Fruit fly (Drosophila melanogaster) whole organism, pupa: Measurements from ENCODE around the gene plum.
A peak's percentile ranks its signal among the peaks of the same experiment; 100 is the strongest.

Experiments
- CG10348 ChIP-seq: fragments of 200-800 bp; sonication (Bioruptor generic); IDR thresholded peaks from 2 replicates; pipeline ENCODE4 v1.3.6; 2022; ENCODE audit warnings: missing biosample characterization, missing genetic modification characterization
- CG12605 ChIP-seq: fragments of 200-800 bp; sonication (Bioruptor generic); IDR thresholded peaks from 2 replicates; pipeline ENCODE4 v1.3.6; 2022; ENCODE audit warnings: missing biosample characterization, missing genetic modification characterization
- CG13204 ChIP-seq: fragments of 200-800 bp; sonication (Bioruptor generic); optimal IDR thresholded peaks from 2 replicates; lab custom pipeline; 2018; ENCODE audit warnings: missing biosample characterization, mild to moderate bottlenecking, missing genetic modification characterization, moderate library complexity
- CG14655 ChIP-seq: fragments of 200-800 bp; sonication (Bioruptor generic); optimal IDR thresholded peaks from 3 replicates; lab custom pipeline; 2017; ENCODE audit warnings: mild to moderate bottlenecking, missing biosample characterization, missing genetic modification reagents, missing genetic modification characterization
- CG15710 ChIP-seq: fragments of 200-800 bp; sonication (Bioruptor generic); optimal IDR thresholded peaks from 2 replicates; lab custom pipeline; 2018; ENCODE audit warnings: missing biosample characterization, mild to moderate bottlenecking, missing genetic modification characterization, moderate library complexity
- CG17806 ChIP-seq: fragments of 200-800 bp; sonication (Bioruptor generic); optimal IDR thresholded peaks from 2 replicates; lab custom pipeline; 2018; ENCODE audit warnings: missing biosample characterization, mild to moderate bottlenecking, missing genetic modification characterization, moderate library complexity
- CG32121 ChIP-seq: fragments of 200-800 bp; sonication (Bioruptor generic); IDR thresholded peaks from 2 replicates; pipeline ENCODE4 v1.3.6; 2022; ENCODE audit warnings: missing biosample characterization, missing genetic modification characterization
- CG34367 ChIP-seq: fragments of 200-800 bp; sonication (Bioruptor generic); optimal IDR thresholded peaks from 2 replicates; lab custom pipeline; 2018; ENCODE audit warnings: missing biosample characterization, mild to moderate bottlenecking, missing genetic modification characterization
- CG4496 ChIP-seq: fragments of 200-800 bp; sonication (Bioruptor generic); IDR thresholded peaks from 3 replicates; pipeline ENCODE4 v1.3.6; 2022; ENCODE audit warnings: missing biosample characterization, missing genetic modification characterization
- CG8159 ChIP-seq: fragments of 200-800 bp; sonication (Bioruptor generic); optimal IDR thresholded peaks from 3 replicates; lab custom pipeline; 2018; ENCODE audit warnings: missing biosample characterization, mild to moderate bottlenecking, missing genetic modification characterization, moderate library complexity
- CG8301 ChIP-seq: fragments of 200-800 bp; sonication (Bioruptor generic); optimal IDR thresholded peaks from 2 replicates; lab custom pipeline; 2018; ENCODE audit warnings: missing biosample characterization, mild to moderate bottlenecking, missing genetic modification characterization
- CG9948 ChIP-seq: fragments of 200-800 bp; sonication (Bioruptor generic); optimal IDR thresholded peaks from 2 replicates; lab custom pipeline; 2018; ENCODE audit warnings: missing biosample characterization, mild to moderate bottlenecking, missing genetic modification characterization, moderate library complexity
- D1 ChIP-seq: fragments of 200-800 bp; sonication (Bioruptor generic); optimal IDR thresholded peaks from 2 replicates; lab custom pipeline; 2018; ENCODE audit warnings: missing biosample characterization, mild to moderate bottlenecking, missing genetic modification characterization, moderate library complexity
- EcR ChIP-seq: fragments of 200-800 bp; sonication (Bioruptor generic); optimal IDR thresholded peaks from 3 replicates; lab custom pipeline; 2019; ENCODE audit warnings: missing biosample characterization, missing genetic modification characterization, mild to moderate bottlenecking, moderate library complexity, missing genetic modification reagents
- Ets98B ChIP-seq: fragments of 200-800 bp; sonication (Bioruptor generic); IDR thresholded peaks from 2 replicates; pipeline ENCODE4 v1.3.6; 2022; ENCODE audit warnings: missing biosample characterization, missing genetic modification characterization
- Pif1A ChIP-seq: fragments of 200-800 bp; sonication (Bioruptor generic); optimal IDR thresholded peaks from 3 replicates; lab custom pipeline; 2016; ENCODE audit warnings: missing biosample characterization, missing genetic modification characterization
- Pif1B ChIP-seq: fragments of 200-800 bp; sonication (Bioruptor generic); optimal IDR thresholded peaks from 3 replicates; lab custom pipeline; 2016; ENCODE audit warnings: missing biosample characterization, missing genetic modification characterization
- Snoo ChIP-seq: fragments of 200-800 bp; sonication (Bioruptor generic); optimal IDR thresholded peaks from 3 replicates; lab custom pipeline; 2017; ENCODE audit warnings: missing biosample characterization, mild to moderate bottlenecking, missing genetic modification characterization, inconsistent platforms
- fd96Ca ChIP-seq: fragments of 200-800 bp; sonication (Bioruptor generic); IDR thresholded peaks from 3 replicates; pipeline ENCODE4 v1.3.6; 2022; ENCODE audit warnings: missing biosample characterization, missing genetic modification characterization
- gl ChIP-seq: fragments of 200-800 bp; sonication (Bioruptor generic); optimal IDR thresholded peaks from 2 replicates; lab custom pipeline; 2018; ENCODE audit warnings: missing biosample characterization, mild to moderate bottlenecking, missing genetic modification characterization
- rn ChIP-seq: fragments of 200-800 bp; sonication (Bioruptor generic); IDR thresholded peaks from 2 replicates; pipeline ENCODE4 v1.3.6; 2022; ENCODE audit warnings: missing biosample characterization, missing genetic modification characterization

plum gene

dm6 chr3R:26433743-26434142 is 101.3 kb downstream of the plum start:
- TF ChIP-seq rn = no peak
- no peak for TF ChIP-seq CG12605 (GFP tag; lab: Robert Waterston, UW)
- TF ChIP-seq Pif1B (GFP tag; lab: Kevin White, UChicago) = no peak
- no peak for TF ChIP-seq EcR (GFP tag; lab: Kevin White, UChicago)
- TF ChIP-seq CG4496 (GFP tag; lab: Robert Waterston, UW) = no peak

DNA sequence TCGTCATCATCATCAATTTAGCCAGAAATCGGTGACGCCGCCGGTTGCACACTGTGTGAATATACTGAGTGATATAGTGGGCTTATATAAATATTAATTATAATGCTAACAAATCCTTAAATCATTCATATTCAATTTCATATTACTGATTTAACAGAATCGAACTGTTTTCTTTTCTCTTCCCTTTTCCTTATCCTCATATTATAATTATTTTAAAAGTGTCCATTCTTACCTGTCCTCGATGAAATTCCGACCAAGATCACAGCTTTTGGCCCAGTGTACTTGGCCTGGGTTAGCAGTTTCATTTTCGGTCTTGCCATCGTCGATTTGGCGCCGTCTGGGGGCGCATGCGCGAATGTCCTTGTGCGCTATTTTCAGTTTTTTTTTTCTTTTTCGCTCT is 102.0 kb downstream of the plum start:
- TF ChIP-seq CG8159 = peak; percentile 37
- no peak for TF ChIP-seq CG12605 (GFP tag; lab: Robert Waterston, UW)
- TF ChIP-seq CG13204 (GFP tag; lab: Kevin White, UChicago) = no peak
- TF ChIP-seq CG17806 (tag; lab: Kevin White, UChicago) = peak; percentile 5
- peak; percentile 14 for TF ChIP-seq CG15710 (tag; lab: Kevin White, UChicago)
- TF ChIP-seq CG14655 (GFP tag; lab: Kevin White, UChicago) = peak; percentile 28
- TF ChIP-seq Snoo (tag; lab: Kevin White, UChicago) = no peak
- TF ChIP-seq CG8301 = peak; percentile 19
- peak; percentile 3 for TF ChIP-seq CG9948
- no peak for TF ChIP-seq Pif1B (GFP tag; lab: Kevin White, UChicago)
- no peak for TF ChIP-seq CG32121 (GFP tag; lab: Robert Waterston, UW)
- no peak for TF ChIP-seq gl (tag; lab: Kevin White, UChicago)
- no peak for TF ChIP-seq fd96Ca
- TF ChIP-seq EcR (GFP tag; lab: Kevin White, UChicago) = no peak
- TF ChIP-seq Ets98B = no peak
- TF ChIP-seq CG4496 (GFP tag; lab: Robert Waterston, UW) = no peak; the same call in 2 of the 3 replicates
- TF ChIP-seq rn = no peak
- TF ChIP-seq Pif1A (GFP tag; lab: Kevin White, UChicago) = no peak
- no peak for TF ChIP-seq D1
- no peak for TF ChIP-seq CG10348 (GFP tag; lab: Robert Waterston, UW)
- no peak for TF ChIP-seq CG34367 (tag; lab: Kevin White, UChicago)

dm6 chr3R:26432526-26432925 is 102.5 kb downstream of the plum start:
- TF ChIP-seq Pif1A (GFP tag; lab: Kevin White, UChicago) (no peak), Ets98B (no peak), CG34367 (tag; lab: Kevin White, UChicago) (no peak), D1 (no peak), CG12605 (GFP tag; lab: Robert Waterston, UW) (no peak), CG10348 (GFP tag; lab: Robert Waterston, UW) (no peak), CG13204 (GFP tag; lab: Kevin White, UChicago) (no peak), CG4496 (GFP tag; lab: Robert Waterston, UW) (no peak)

dm6 chr3R:26429619-26430018 is 105.4 kb downstream of the plum start:
- TF ChIP-seq CG4496 (GFP tag; lab: Robert Waterston, UW) (no peak), CG9948 (peak; percentile 14), CG8159 (peak; percentile 64), CG15710 (tag; lab: Kevin White, UChicago) (peak; percentile 25), CG17806 (tag; lab: Kevin White, UChicago) (peak; percentile 40), Snoo (tag; lab: Kevin White, UChicago) (peak; percentile 24), Pif1B (GFP tag; lab: Kevin White, UChicago) (no peak), Pif1A (GFP tag; lab: Kevin White, UChicago) (no peak), CG13204 (GFP tag; lab: Kevin White, UChicago) (no peak), Ets98B (no peak), CG8301 (no peak), fd96Ca (no peak), CG14655 (GFP tag; lab: Kevin White, UChicago) (peak; percentile 23), EcR (GFP tag; lab: Kevin White, UChicago) (no peak), CG34367 (tag; lab: Kevin White, UChicago) (peak; percentile 5), rn (no peak)

DNA sequence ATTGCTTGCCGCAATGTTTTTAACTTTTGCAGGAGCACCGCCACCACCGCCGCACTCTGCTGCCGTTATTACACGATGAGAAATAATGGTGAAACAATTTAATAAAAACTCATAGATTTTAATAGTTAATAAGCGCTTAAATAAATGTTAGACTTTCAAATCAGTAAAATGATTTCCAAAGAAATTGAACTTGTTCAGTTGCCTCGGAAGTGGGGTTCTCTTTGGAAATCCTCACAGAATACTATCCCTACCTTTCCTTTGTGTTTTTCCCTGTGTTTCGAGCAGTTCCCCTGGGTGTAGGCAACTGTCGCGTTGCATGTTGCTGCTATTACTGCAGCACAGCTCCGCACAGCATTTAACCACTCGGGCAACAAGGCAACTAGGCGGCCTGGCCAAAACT is 106.8 kb downstream of the plum start:
- peak; percentile 48 for TF ChIP-seq CG15710 (tag; lab: Kevin White, UChicago)
- TF ChIP-seq Pif1A (GFP tag; lab: Kevin White, UChicago) = peak; percentile 48
- no peak for TF ChIP-seq CG4496 (GFP tag; lab: Robert Waterston, UW)
- no peak for TF ChIP-seq D1
- TF ChIP-seq Pif1B (GFP tag; lab: Kevin White, UChicago) = peak; percentile 18
- TF ChIP-seq EcR (GFP tag; lab: Kevin White, UChicago) = no peak
- TF ChIP-seq gl (tag; lab: Kevin White, UChicago) = no peak
- TF ChIP-seq rn = no peak
- TF ChIP-seq CG12605 (GFP tag; lab: Robert Waterston, UW) = no peak
- peak; percentile 62 for TF ChIP-seq CG8159
- no peak for TF ChIP-seq CG32121 (GFP tag; lab: Robert Waterston, UW)
- peak; percentile 44 for TF ChIP-seq CG9948
- no peak for TF ChIP-seq CG13204 (GFP tag; lab: Kevin White, UChicago)
- peak; percentile 67 for TF ChIP-seq CG14655 (GFP tag; lab: Kevin White, UChicago)
- TF ChIP-seq CG8301 = peak; percentile 56
- TF ChIP-seq CG17806 (tag; lab: Kevin White, UChicago) = no peak
- TF ChIP-seq Ets98B = no peak
- peak; percentile 4 for TF ChIP-seq Snoo (tag; lab: Kevin White, UChicago)
- no peak for TF ChIP-seq CG10348 (GFP tag; lab: Robert Waterston, UW)
- TF ChIP-seq CG34367 (tag; lab: Kevin White, UChicago) = peak; percentile 28
- no peak for TF ChIP-seq fd96Ca
- TF ChIP-seq, all 21 proteins: peak for 9

- no peak for TF ChIP-seq rn
- no peak for TF ChIP-seq CG10348 (GFP tag; lab: Robert Waterston, UW)
- TF ChIP-seq gl (tag; lab: Kevin White, UChicago) = no peak
- TF ChIP-seq D1 = no peak
- no peak for TF ChIP-seq CG9948
- no peak for TF ChIP-seq Ets98B
- no peak for TF ChIP-seq CG14655 (GFP tag; lab: Kevin White, UChicago)
- no peak for TF ChIP-seq CG4496 (GFP tag; lab: Robert Waterston, UW)
- TF ChIP-seq CG12605 (GFP tag; lab: Robert Waterston, UW) = no peak
- TF ChIP-seq CG8159 = no peak
- no peak for TF ChIP-seq fd96Ca
- TF ChIP-seq Snoo (tag; lab: Kevin White, UChicago) = no peak
- TF ChIP-seq CG13204 (GFP tag; lab: Kevin White, UChicago) = no peak
These were observed 109.3 kb downstream of the plum start, which contains the start of gene CG34291 for dm6 chr3R:26425681-26426080. Gene CG34291, minus strand, starts transcription at chr3R:26425781.
